Fruit fly (Drosophila melanogaster) whole organism, embryonic: ENCODE measurements around the gene trr.

Source experiments
- Adf1 ChIP-seq: fragments of 200-800 bp; sonication (Bioruptor generic); IDR thresholded peaks from 2 replicates; pipeline ENCODE4 v1.3.6; 2022; ENCODE audit warnings: missing biosample characterization, missing genetic modification characterization
- Atf-2 ChIP-seq: fragments of 200-800 bp; sonication (Bioruptor generic); optimal IDR thresholded peaks from 2 replicates; lab custom pipeline; 2016; ENCODE audit warnings: missing biosample characterization, missing genetic modification characterization
- Atf3 ChIP-seq: fragments of 200-800 bp; sonication (Bioruptor generic); optimal IDR thresholded peaks from 3 replicates; lab custom pipeline; 2016; ENCODE audit warnings: missing biosample characterization, missing genetic modification characterization
- Bdp1 ChIP-seq: fragments of 200-800 bp; sonication (Bioruptor generic); optimal IDR thresholded peaks from 3 replicates; lab custom pipeline; 2016; ENCODE audit warnings: missing biosample characterization, missing genetic modification characterization
- CG10543 ChIP-seq: fragments of 200-800 bp; sonication (Bioruptor generic); optimal IDR thresholded peaks from 3 replicates; lab custom pipeline; 2017; ENCODE audit warnings: missing biosample characterization, mild to moderate bottlenecking, missing genetic modification characterization, moderate library complexity
- CG11560 ChIP-seq: fragments of 200-800 bp; sonication (Bioruptor generic); IDR thresholded peaks from 3 replicates; pipeline ENCODE4 v1.3.6; 2022; ENCODE audit warnings: missing biosample characterization, missing genetic modification characterization
- CG12659 ChIP-seq: fragments of 200-800 bp; sonication (Bioruptor generic); optimal IDR thresholded peaks from 3 replicates; lab custom pipeline; 2017; ENCODE audit warnings: mild to moderate bottlenecking, missing biosample characterization, missing genetic modification reagents, missing genetic modification characterization
- CG15696 ChIP-seq: fragments of 200-800 bp; sonication (Bioruptor generic); optimal IDR thresholded peaks from 2 replicates; lab custom pipeline; 2019; ENCODE audit warnings: missing biosample characterization, mild to moderate bottlenecking, missing genetic modification characterization, moderate library complexity
- CG18764 ChIP-seq: fragments of 200-800 bp; sonication (Bioruptor generic); optimal IDR thresholded peaks from 3 replicates; lab custom pipeline; 2016; ENCODE audit warnings: missing biosample characterization, missing genetic modification characterization
- CG3163 ChIP-seq: fragments of 200-800 bp; sonication (Bioruptor generic); optimal IDR thresholded peaks from 3 replicates; lab custom pipeline; 2016; ENCODE audit warnings: missing biosample characterization, missing genetic modification characterization
- CG3407 ChIP-seq: fragments of 200-800 bp; sonication (Bioruptor generic); optimal IDR thresholded peaks from 2 replicates; lab custom pipeline; 2018; ENCODE audit warnings: missing biosample characterization, mild to moderate bottlenecking, missing genetic modification characterization
- CG34224 ChIP-seq: fragments of 200-800 bp; sonication (Bioruptor generic); IDR thresholded peaks from 3 replicates; pipeline ENCODE4 v1.3.6; 2022; ENCODE audit warnings: missing biosample characterization, missing genetic modification characterization; ENCODE audit not compliant: partially characterized antibody
- CG4282 ChIP-seq: fragments of 200-800 bp; sonication (Bioruptor generic); optimal IDR thresholded peaks from 2 replicates; lab custom pipeline; 2016; ENCODE audit warnings: missing biosample characterization, missing genetic modification characterization
- CG6175 ChIP-seq: fragments of 200-800 bp; sonication (Bioruptor generic); IDR thresholded peaks from 3 replicates; pipeline ENCODE4 v1.3.6; 2022; ENCODE audit warnings: missing biosample characterization, missing genetic modification characterization
- CG7745 ChIP-seq: fragments of 200-800 bp; sonication (Bioruptor generic); optimal IDR thresholded peaks from 2 replicates; lab custom pipeline; 2018; ENCODE audit warnings: missing biosample characterization, mild to moderate bottlenecking, missing genetic modification characterization, moderate library complexity
- CG8359 ChIP-seq: fragments of 200-800 bp; sonication (Bioruptor generic); optimal IDR thresholded peaks from 2 replicates; lab custom pipeline; 2017; ENCODE audit warnings: missing biosample characterization, mild to moderate bottlenecking, missing genetic modification characterization, borderline replicate concordance
- D19A ChIP-seq: fragments of 200-800 bp; optimal IDR thresholded peaks from 3 replicates; lab custom pipeline; 2019; ENCODE audit warnings: missing biosample characterization, mild to moderate bottlenecking, missing genetic modification characterization, moderate library complexity
- Dbx ChIP-seq: fragments of 200-800 bp; sonication (Bioruptor generic); IDR thresholded peaks from 3 replicates; pipeline ENCODE4 v1.3.6; 2022; ENCODE audit warnings: missing biosample characterization, missing genetic modification characterization
- Dip3 ChIP-seq: fragments of 200-800 bp; sonication (Bioruptor generic); optimal IDR thresholded peaks from 3 replicates; lab custom pipeline; 2016; ENCODE audit warnings: missing biosample characterization, missing genetic modification characterization
- Doc3 ChIP-seq: fragments of 200-800 bp; sonication (Bioruptor generic); IDR thresholded peaks from 3 replicates; pipeline ENCODE4 v1.3.6; 2022; ENCODE audit warnings: missing biosample characterization, missing genetic modification characterization; ENCODE audit not compliant: partially characterized antibody
- E2f1 ChIP-seq: fragments of 200-800 bp; sonication (Bioruptor generic); IDR thresholded peaks from 2 replicates; pipeline ENCODE4 v1.3.6; 2022; ENCODE audit warnings: missing biosample characterization, missing genetic modification characterization
- Lpt ChIP-seq: fragments of >200 bp; optimal IDR thresholded peaks from 2 replicates; lab custom pipeline; 2018; ENCODE audit warnings: missing biosample characterization, missing genetic modification characterization
- Med ChIP-seq: fragments of 200-800 bp; sonication (Bioruptor generic); peaks from one replicate; lab custom pipeline; 2016; ENCODE audit warnings: missing biosample characterization, missing genetic modification characterization, mild to moderate bottlenecking, inconsistent platforms, moderate library complexity
- Ravus ChIP-seq: fragments of 200-800 bp; sonication (Bioruptor generic); IDR thresholded peaks from 2 replicates; pipeline ENCODE4 v1.3.6; 2022; ENCODE audit warnings: missing biosample characterization, missing genetic modification characterization
- Sox102F ChIP-seq: fragments of 200-800 bp; sonication (Bioruptor generic); optimal IDR thresholded peaks from 2 replicates; lab custom pipeline; 2018; ENCODE audit warnings: missing biosample characterization, mild to moderate bottlenecking, missing genetic modification characterization, moderate library complexity
- Sry-β ChIP-seq: fragments of 200-800 bp; sonication (Bioruptor generic); optimal IDR thresholded peaks from 2 replicates; lab custom pipeline; 2018; ENCODE audit warnings: missing biosample characterization, mild to moderate bottlenecking, missing genetic modification characterization, moderate library complexity
- Stat92E ChIP-seq, 3 experiments: fragments of >200 bp in 2 of 3; fragments of 200-800 bp in 1 of 3; sonication (Bioruptor generic) in 1 of 3; optimal IDR thresholded peaks; 2 replicates each; lab custom pipeline; 2017 to 2019; ENCODE audit warnings: missing biosample characterization in 3 of 3, missing genetic modification characterization in 3 of 3, mild to moderate bottlenecking in 1 of 3, moderate library complexity in 1 of 3
- Vsx1 ChIP-seq: fragments of 200-800 bp; sonication (Bioruptor generic); optimal IDR thresholded peaks from 2 replicates; lab custom pipeline; 2017; ENCODE audit warnings: missing biosample characterization, mild to moderate bottlenecking, missing genetic modification characterization, missing genetic modification reagents
- bbx ChIP-seq: fragments of 200-800 bp; sonication (Bioruptor generic); IDR thresholded peaks from 2 replicates; pipeline ENCODE4 v1.3.6; 2022; ENCODE audit warnings: missing biosample characterization, missing genetic modification characterization; ENCODE audit not compliant: partially characterized antibody
- bigmax ChIP-seq: fragments of 200-800 bp; sonication (Bioruptor generic); optimal IDR thresholded peaks from 2 replicates; lab custom pipeline; 2018; ENCODE audit warnings: missing biosample characterization, mild to moderate bottlenecking, missing genetic modification characterization
- bsh ChIP-seq, 2 experiments: fragments of 200-800 bp; sonication (Bioruptor generic); optimal IDR thresholded peaks; 2 replicates each; lab custom pipeline; 2017 to 2018; ENCODE audit warnings: mild to moderate bottlenecking in 2 of 2, missing biosample characterization in 2 of 2, missing genetic modification characterization in 2 of 2, moderate library complexity in 1 of 2
- chm ChIP-seq: fragments of 200-800 bp; sonication (Bioruptor generic); IDR thresholded peaks from 2 replicates; pipeline ENCODE4 v1.3.6; 2022; ENCODE audit warnings: missing biosample characterization, missing genetic modification characterization
- crol ChIP-seq: fragments of 200-800 bp; sonication (Bioruptor generic); IDR thresholded peaks from 2 replicates; pipeline ENCODE4 v1.3.6; 2022; ENCODE audit warnings: missing biosample characterization, missing genetic modification characterization
- emc ChIP-seq: fragments of 200-800 bp; sonication (Bioruptor generic); optimal IDR thresholded peaks from 2 replicates; lab custom pipeline; 2016; ENCODE audit warnings: missing biosample characterization, missing genetic modification characterization
- fd96Cb ChIP-seq: fragments of 200-800 bp; sonication (Bioruptor generic); optimal IDR thresholded peaks from 2 replicates; lab custom pipeline; 2018; ENCODE audit warnings: missing biosample characterization, mild to moderate bottlenecking, missing genetic modification characterization, moderate library complexity
- gce ChIP-seq: fragments of 200-800 bp; sonication (Bioruptor generic); IDR thresholded peaks from 3 replicates; pipeline ENCODE4 v1.3.6; 2022; ENCODE audit warnings: missing biosample characterization, missing genetic modification characterization
- gem ChIP-seq: fragments of 200-800 bp; sonication (Bioruptor generic); optimal IDR thresholded peaks from 2 replicates; lab custom pipeline; 2019; ENCODE audit warnings: missing biosample characterization, mild to moderate bottlenecking, missing genetic modification characterization, moderate library complexity
- hb ChIP-seq: fragments of 200-800 bp; sonication (Bioruptor generic); IDR thresholded peaks from 3 replicates; pipeline ENCODE4 v1.3.6; 2022; ENCODE audit warnings: missing biosample characterization, missing genetic modification characterization; ENCODE audit not compliant: partially characterized antibody
- hth ChIP-seq: fragments of >200 bp; optimal IDR thresholded peaks from 2 replicates; lab custom pipeline; 2017; ENCODE audit warnings: inconsistent platforms
- lola ChIP-seq, 3 experiments: fragments of >200 bp in 2 of 3; fragments of 200-800 bp in 1 of 3; sonication (Bioruptor generic) in 1 of 3; optimal IDR thresholded peaks; 2 replicates each; lab custom pipeline; 2017 to 2019; ENCODE audit warnings: missing biosample characterization in 3 of 3, missing genetic modification characterization in 3 of 3, mild to moderate bottlenecking in 1 of 3, moderate library complexity in 1 of 3
- mld ChIP-seq: fragments of 200-800 bp; sonication (Bioruptor generic); IDR thresholded peaks from 3 replicates; pipeline ENCODE4 v1.3.6; 2022; ENCODE audit warnings: missing biosample characterization, missing genetic modification characterization; ENCODE audit not compliant: partially characterized antibody
- otp ChIP-seq: fragments of 200-800 bp; sonication (Bioruptor generic); IDR thresholded peaks from 3 replicates; pipeline ENCODE4, ENCODE4 v1.3.6; 2022; ENCODE audit warnings: missing biosample characterization, missing genetic modification characterization
- pnt ChIP-seq: fragments of 200-800 bp; sonication (Bioruptor generic); optimal IDR thresholded peaks from 3 replicates; lab custom pipeline; 2016; ENCODE audit warnings: missing biosample characterization, missing genetic modification characterization
- sob ChIP-seq: fragments of 200-800 bp; sonication (Bioruptor generic); IDR thresholded peaks from 2 replicates; pipeline ENCODE4 v1.3.6; 2022; ENCODE audit warnings: missing biosample characterization, missing genetic modification characterization
- stwl ChIP-seq: fragments of 200-800 bp; sonication (Bioruptor generic); optimal IDR thresholded peaks from 3 replicates; lab custom pipeline; 2018; ENCODE audit warnings: missing biosample characterization, mild to moderate bottlenecking, missing genetic modification characterization, moderate library complexity
- trem ChIP-seq: fragments of 200-800 bp; optimal IDR thresholded peaks from 3 replicates; lab custom pipeline; 2019; ENCODE audit warnings: missing biosample characterization, mild to moderate bottlenecking, missing genetic modification characterization, moderate library complexity
- unpg ChIP-seq: fragments of 200-800 bp; sonication (Bioruptor generic); optimal IDR thresholded peaks from 3 replicates; lab custom pipeline; 2018; ENCODE audit warnings: missing biosample characterization, mild to moderate bottlenecking, missing genetic modification characterization, moderate library complexity
- wor ChIP-seq: fragments of 200-800 bp; sonication (Bioruptor generic); IDR thresholded peaks from 2 replicates; pipeline ENCODE4 v1.3.6; 2022; ENCODE audit warnings: missing biosample characterization, missing genetic modification characterization
- zf30C ChIP-seq: fragments of 200-800 bp; sonication (Bioruptor generic); optimal IDR thresholded peaks from 3 replicates; lab custom pipeline; 2018; ENCODE audit warnings: missing biosample characterization, mild to moderate bottlenecking, missing genetic modification characterization

Gene trr

DNA sequence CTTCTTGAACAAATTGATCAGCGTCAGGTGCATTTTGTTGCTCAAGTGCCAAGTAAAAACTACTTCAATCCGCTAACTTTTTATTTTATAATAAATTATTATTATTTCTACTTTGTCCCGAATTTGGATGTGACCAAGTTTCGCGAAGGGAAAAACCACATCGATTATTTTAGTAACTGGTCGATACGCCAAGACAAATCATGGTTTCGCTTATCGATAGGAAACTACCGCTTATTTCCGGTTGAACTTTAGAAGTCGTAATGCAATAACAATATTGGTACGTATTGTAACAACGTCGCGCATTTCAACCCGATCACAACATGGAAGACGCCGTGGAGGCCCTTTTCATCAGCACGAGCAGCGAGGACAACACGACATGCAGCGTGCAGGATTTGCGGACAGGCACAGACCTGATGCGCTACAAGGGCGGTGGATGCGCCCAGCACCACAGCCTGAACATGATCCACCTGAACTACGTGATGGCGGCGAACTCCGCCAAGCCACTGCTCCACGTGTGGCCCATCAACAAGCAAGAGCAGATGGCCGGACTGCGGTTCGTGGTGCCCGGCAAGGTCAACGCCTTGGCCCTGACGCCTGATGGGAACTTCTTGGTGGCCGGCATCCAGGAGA lies 12.5 kb downstream of the trr start, which contains the start of the genes CG14817 and CG14805 (continued):
- no peak for TF ChIP-seq emc (GFP tag; lab: Kevin White, UChicago)
- TF ChIP-seq sob (GFP tag; lab: Robert Waterston, UW) = peak; percentile 64
- 0 out of 3 replicates have a peak, but pooled peaks have one; percentile 48 for TF ChIP-seq otp
- no peak for TF ChIP-seq gem (tag; lab: Kevin White, UChicago)
- TF ChIP-seq Atf3 (GFP tag; lab: Kevin White, UChicago) = no peak
- TF ChIP-seq CG8359 (GFP tag; lab: Kevin White, UChicago) = peak; percentile 31
- TF ChIP-seq D19A (tag; lab: Kevin White, UChicago) = peak; percentile 21
- TF ChIP-seq fd96Cb = no peak
- no peak for TF ChIP-seq hb (GFP tag; lab: Robert Waterston, UW)
- no peak for TF ChIP-seq crol (GFP tag; lab: Robert Waterston, UW)
- TF ChIP-seq Atf-2 = no peak
- peak; percentile 88 for TF ChIP-seq trem
- TF ChIP-seq Ravus (GFP tag; lab: Robert Waterston, UW) = no peak
- TF ChIP-seq Vsx1 (GFP tag; lab: Kevin White, UChicago) = no peak
- TF ChIP-seq Sry-β (GFP tag; lab: Kevin White, UChicago) = peak; percentile 23
- TF ChIP-seq CG11560 = no peak
- no peak for TF ChIP-seq zf30C (GFP tag; lab: Kevin White, UChicago)
- TF ChIP-seq CG10543 (GFP tag; lab: Kevin White, UChicago) = peak; percentile 89
- 0 out of 3 replicates have a peak, but pooled peaks have one; percentile 36 for TF ChIP-seq Doc3
- no peak for TF ChIP-seq CG3407 (GFP tag; lab: Kevin White, UChicago)
- TF ChIP-seq gce (GFP tag; lab: Robert Waterston, UW) = peak; percentile 66; the same call in 2 of the 3 replicates
- no peak for TF ChIP-seq CG3163 (GFP tag; lab: Kevin White, UChicago)
- no peak; the same call in 1 of the 2 replicates for TF ChIP-seq Adf1 (GFP tag; lab: Robert Waterston, UW)
- peak; percentile 80 for TF ChIP-seq unpg (GFP tag; lab: Kevin White, UChicago)
- TF ChIP-seq Stat92E (GFP tag; optimal IDR thresholded peaks at IDR 0.05; lab: Kevin White, UChicago) = no peak
- peak; percentile 67 for TF ChIP-seq CG34224
- peak; percentile 61 for TF ChIP-seq bbx (GFP tag; lab: Robert Waterston, UW)
- TF ChIP-seq CG15696 (tag; lab: Kevin White, UChicago) = no peak
- no peak for TF ChIP-seq mld (GFP tag; lab: Robert Waterston, UW)
- TF ChIP-seq pnt (GFP tag; lab: Kevin White, UChicago) = no peak
- peak in 1 of 3 experiments; percentile 20 for TF ChIP-seq lola (GFP tag; optimal IDR thresholded peaks at IDR 0.05; lab: Kevin White, UChicago)
- no peak for TF ChIP-seq CG7745 (tag; lab: Kevin White, UChicago)
- TF ChIP-seq bigmax (GFP tag; lab: Kevin White, UChicago) = peak; percentile 51
- no peak for TF ChIP-seq Dip3 (GFP tag; lab: Kevin White, UChicago)
- TF ChIP-seq CG12659 = peak; percentile 89
- no peak for TF ChIP-seq Sox102F
- TF ChIP-seq bsh (GFP tag; optimal IDR thresholded peaks at IDR 0.05; lab: Kevin White, UChicago) = peak; percentile 10 to 62
- TF ChIP-seq Lpt = no peak
- peak; percentile 18 for TF ChIP-seq Bdp1
- TF ChIP-seq E2f1 = no peak
- TF ChIP-seq Dbx (GFP tag; lab: Robert Waterston, UW) = no peak
- TF ChIP-seq wor = no peak
- peak; percentile 95 for TF ChIP-seq Med (GFP tag; lab: Kevin White, UChicago)
- TF ChIP-seq CG6175 (GFP tag; lab: Robert Waterston, UW) = no peak
- no peak for TF ChIP-seq CG4282 (GFP tag; lab: Kevin White, UChicago)
- TF ChIP-seq CG18764 = no peak
- peak; percentile 46 for TF ChIP-seq stwl (tag; lab: Kevin White, UChicago)
- peak; percentile 85 for TF ChIP-seq chm (GFP tag; lab: Robert Waterston, UW)
- TF ChIP-seq hth = no peak
